Worm (Caenorhabditis elegans): Measurements from ENCODE around the gene F15G9.2.

F15G9.2 gene

ce11 chrX:9679427-9679826 is 34.1 kb downstream of the F15G9.2 start (continued):
- TF ChIP-seq ama-1 (optimal IDR thresholded peaks at IDR 0.05), result no peak
- no peak for TF ChIP-seq ceh-90 (tag; optimal IDR thresholded peaks at IDR 0.05)
- peak; percentile 18 for TF ChIP-seq nhr-71 (tag; optimal IDR thresholded peaks at IDR 0.05)
- TF ChIP-seq unc-86 (tag; optimal IDR thresholded peaks at IDR 0.05), result no peak
- TF ChIP-seq jun-1 (tag; optimal IDR thresholded peaks at IDR 0.05), result no peak
- TF ChIP-seq blmp-1 (tag; optimal IDR thresholded peaks at IDR 0.05), result no peak
- no peak for TF ChIP-seq ceh-8 (GFP tag; optimal IDR thresholded peaks at IDR 0.05)
- no peak for TF ChIP-seq unc-30 (tag; optimal IDR thresholded peaks at IDR 0.05)
- TF ChIP-seq unc-130 (tag; optimal IDR thresholded peaks at IDR 0.05), result no peak
- no peak for TF ChIP-seq ceh-82 (tag; optimal IDR thresholded peaks at IDR 0.05)
- no peak for TF ChIP-seq Y116A8C.19 (tag; optimal IDR thresholded peaks at IDR 0.05; ENCODE audit: borderline replicate concordance)
- no peak for TF ChIP-seq elt-3 (tag; optimal IDR thresholded peaks at IDR 0.05)
- no peak for TF ChIP-seq skn-1 (tag; optimal IDR thresholded peaks at IDR 0.05)
- TF ChIP-seq C34B4.2 (tag; optimal IDR thresholded peaks at IDR 0.05), result no peak
- TF ChIP-seq xbp-1 (tag; optimal IDR thresholded peaks at IDR 0.05), result no peak
- TF ChIP-seq zip-4 (GFP tag; optimal IDR thresholded peaks at IDR 0.05), result no peak
- TF ChIP-seq irx-1 (tag; optimal IDR thresholded peaks at IDR 0.05), result no peak
- no peak for TF ChIP-seq alr-1 (tag; optimal IDR thresholded peaks at IDR 0.05; ENCODE audit: borderline replicate concordance)
- peak in 1 of 2 experiments; percentile 28 for TF ChIP-seq lin-35 (GFP tag; optimal IDR thresholded peaks at IDR 0.05)
- no peak for TF ChIP-seq nhr-12 (tag; optimal IDR thresholded peaks at IDR 0.05)
- TF ChIP-seq efl-1 (optimal IDR thresholded peaks at IDR 0.05), result no peak
- TF ChIP-seq efl-1 (GFP tag; optimal IDR thresholded peaks at IDR 0.05 in 1 of 2), result peak in 1 of 2 experiments; percentile 59

- TF ChIP-seq efl-1 (optimal IDR thresholded peaks at IDR 0.05) (no peak), efl-1 (GFP tag; optimal IDR thresholded peaks at IDR 0.05 in 1 of 2) (no peak), mab-9 (GFP tag; IDR thresholded peaks at IDR 0.05) (no peak), dsc-1 (tag; optimal IDR thresholded peaks at IDR 0.05) (no peak)
Measured at ce11 chrX:9677927-9678326, 35.6 kb downstream of the F15G9.2 start.

ce11 chrX:9676788-9677454 is 36.6 kb downstream of the F15G9.2 start:
- TF ChIP-seq elt-2 (tag; optimal IDR thresholded peaks at IDR 0.05) (peak; percentile 65), mab-9 (GFP tag; IDR thresholded peaks at IDR 0.05) (no peak), nhr-47 (tag; optimal IDR thresholded peaks at IDR 0.05) (no peak)

ce11 chrX:9676009-9676408 is 37.5 kb downstream of the F15G9.2 start:
- no peak for TF ChIP-seq ztf-11 (tag; optimal IDR thresholded peaks at IDR 0.05)

- no peak for TF ChIP-seq fkh-8 (tag; optimal IDR thresholded peaks at IDR 0.05)
- peak; percentile 45 for TF ChIP-seq dsc-1 (tag; optimal IDR thresholded peaks at IDR 0.05)
- TF ChIP-seq egl-13 (tag; optimal IDR thresholded peaks at IDR 0.05), result no peak
- TF ChIP-seq hlh-17 (GFP tag; optimal IDR thresholded peaks at IDR 0.05; ENCODE audit: borderline replicate concordance), result no peak
- TF ChIP-seq C34B4.2 (tag; optimal IDR thresholded peaks at IDR 0.05), result no peak
- no peak for TF ChIP-seq dpl-1 (GFP tag; optimal IDR thresholded peaks at IDR 0.05)
- TF ChIP-seq isw-1 (GFP tag; IDR thresholded peaks at IDR 0.05), result no peak
- no peak for TF ChIP-seq grh-1 (GFP tag; IDR thresholded peaks at IDR 0.05)
Measured at ce11 chrX:9674799-9675198, 38.7 kb downstream of the F15G9.2 start, which contains the start of gene C43C3.4. TSS of gene C43C3.4 (minus strand) at chrX:9674899.

Measured in whole organism, L1 larva.